Fruit fly (Drosophila melanogaster) whole organism, wandering third instar larva: ENCODE data around the gene CG7945.

Experiments
- Dfd ChIP-seq: fragments of >200 bp; optimal IDR thresholded peaks from 2 replicates; lab custom pipeline; 2017; ENCODE audit warnings: missing biosample characterization, missing genetic modification characterization
- Dif ChIP-seq: fragments of 200-275, 200-300 bp; sonication (Bioruptor generic); optimal IDR thresholded peaks from 2 replicates; lab custom pipeline; 2018; ENCODE audit warnings: missing biosample characterization, missing genetic modification characterization; ENCODE audit not compliant: partially characterized antibody
- Hr83 ChIP-seq: fragments of 200-300 bp; sonication (Bioruptor generic); optimal IDR thresholded peaks from 2 replicates; lab custom pipeline; 2016; ENCODE audit warnings: missing biosample characterization, mild to moderate bottlenecking, missing genetic modification characterization, moderate library complexity; ENCODE audit not compliant: poor library complexity, severe bottlenecking
- Mio ChIP-seq: sonication (Bioruptor generic); optimal IDR thresholded peaks from 2 replicates; lab custom pipeline; 2016; ENCODE audit warnings: missing biosample characterization, missing genetic modification characterization
- dmrt93B ChIP-seq: fragments of 200-800 bp; sonication (Bioruptor generic); optimal IDR thresholded peaks from 2 replicates; lab custom pipeline; 2018; ENCODE audit warnings: missing biosample characterization, mild to moderate bottlenecking, missing genetic modification characterization
- lola ChIP-seq: fragments of >200 bp; optimal IDR thresholded peaks from 2 replicates; lab custom pipeline; 2017; ENCODE audit warnings: missing biosample characterization, missing genetic modification characterization
- psq ChIP-seq: fragments of 200-800 bp; sonication (Bioruptor generic); optimal IDR thresholded peaks from 3 replicates; lab custom pipeline; 2017; ENCODE audit warnings: missing biosample characterization, mild to moderate bottlenecking, missing genetic modification characterization, moderate library complexity

- no peak for TF ChIP-seq psq (GFP tag; lab: Kevin White, UChicago)
- no peak for TF ChIP-seq Mio (GFP tag; lab: Kevin White, UChicago)
- TF ChIP-seq Hr83 (GFP tag; lab: Kevin White, UChicago): no peak
- no peak for TF ChIP-seq lola (GFP tag; lab: Kevin White, UChicago)
- no peak for TF ChIP-seq Dfd (GFP tag; lab: Kevin White, UChicago)
- TF ChIP-seq Dif: no peak
- TF ChIP-seq dmrt93B (GFP tag; lab: Kevin White, UChicago): no peak
Observed at dm6 chr3L:15498745-15499144, 25.2 kb downstream of the CG7945 start, which contains the start of gene CG7275.
